Worm (Caenorhabditis elegans) whole organism, L4 larva: ENCODE data around the gene gcy-34.

Experiments
- ctbp-1 ChIP-seq: fragments of 200-800 bp; sonication (Bioruptor generic); IDR thresholded peaks from 2 replicates; pipeline ENCODE4 v1.3.6; 2022; ENCODE audit warnings: missing genetic modification reagents, missing genetic modification characterization, missing compliant biosample characterization
- daf-16 ChIP-seq, 3 experiments: sonication (generic microtip); optimal IDR thresholded peaks; 2 replicates each; lab custom pipeline; 2016 to 2017; ENCODE audit warnings: missing genetic modification characterization in 3 of 3, missing genetic modification reagents in 3 of 3, mild to moderate bottlenecking in 2 of 3, missing compliant biosample characterization in 2 of 3, missing biosample characterization in 1 of 3, moderate library complexity in 1 of 3
- jun-1 ChIP-seq: fragments of 150-350 bp; optimal IDR thresholded peaks from 2 replicates; lab custom pipeline; 2014; ENCODE audit warnings: missing biosample characterization, missing genetic modification reagents, missing genetic modification characterization
- lin-13 ChIP-seq: fragments of 150-350 bp; optimal IDR thresholded peaks from 2 replicates; lab custom pipeline; 2014; ENCODE audit warnings: missing biosample characterization, missing genetic modification reagents, missing genetic modification characterization
- lir-3 ChIP-seq: sonication (generic microtip); optimal IDR thresholded peaks from 2 replicates; lab custom pipeline; 2016; ENCODE audit warnings: mild to moderate bottlenecking, missing genetic modification characterization, missing compliant biosample characterization
- nhr-28 ChIP-seq: fragments of 150-350 bp; optimal IDR thresholded peaks from 2 replicates; lab custom pipeline; 2014; ENCODE audit warnings: missing biosample characterization, missing genetic modification characterization
- nhr-41 ChIP-seq: fragments of 200-800 bp; sonication (Bioruptor generic); IDR thresholded peaks from 2 replicates; pipeline ENCODE4 v1.3.6; 2022; ENCODE audit warnings: missing genetic modification reagents, missing genetic modification characterization, missing compliant biosample characterization
- pha-4 ChIP-seq, 2 experiments: fragments of 150-350 bp in 1 of 2; fragments of 200-800 bp in 1 of 2; sonication (Bioruptor generic) in 1 of 2; IDR thresholded peaks in 1 of 2; optimal IDR thresholded peaks in 1 of 2; 2 replicates each; pipeline versions ENCODE4 v1.3.6 to Lab custom; 2014 to 2022; ENCODE audit warnings: missing genetic modification characterization in 2 of 2, missing genetic modification reagents in 2 of 2, missing biosample characterization in 1 of 2, missing compliant biosample characterization in 1 of 2
- unc-130 ChIP-seq: sonication (generic microtip); optimal IDR thresholded peaks from 2 replicates; lab custom pipeline; 2016; ENCODE audit warnings: missing genetic modification reagents, missing genetic modification characterization, missing compliant biosample characterization
- unc-62 ChIP-seq, 3 experiments: fragments of 150-350 bp in 1 of 3; sonication (generic microtip); optimal IDR thresholded peaks in 2 of 3; peaks in 1 of 3; 1 replicate in 1 of 3; 2 replicates in 2 of 3; lab custom pipeline; 2014 to 2017; ENCODE audit warnings: missing biosample characterization in 3 of 3, missing genetic modification characterization in 3 of 3, missing genetic modification reagents in 3 of 3, missing genotype in 1 of 3

DNA sequence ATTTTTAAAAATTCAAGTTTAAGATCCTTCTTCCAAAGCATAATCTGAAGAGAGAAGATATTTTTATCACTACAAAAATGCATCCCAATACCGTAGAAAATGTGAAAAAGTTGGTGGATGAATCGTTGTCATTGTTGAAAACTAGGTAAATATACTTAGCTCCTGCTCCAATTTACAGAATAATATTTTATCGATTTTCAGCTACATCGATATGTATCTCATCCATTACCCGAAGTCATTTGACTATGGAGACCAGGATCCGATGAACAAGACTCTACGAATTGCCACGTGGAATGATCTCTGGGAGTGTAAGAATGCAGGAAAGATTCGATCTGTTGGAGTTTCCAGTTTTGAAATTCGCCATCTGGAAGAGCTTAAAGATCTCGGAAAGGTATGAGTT lies 22.7 kb upstream of the gcy-34 start:
- TF ChIP-seq unc-62 (GFP tag; optimal IDR thresholded peaks at IDR 0.05 in 1 of 2; lab: Kevin White, UChicago): no peak
- TF ChIP-seq unc-62 (tag; optimal IDR thresholded peaks at IDR 0.05; lab: Kevin White, UChicago): no peak
- TF ChIP-seq lir-3 (tag; lab: Kevin White, UChicago): no peak
- no peak for TF ChIP-seq nhr-41 (GFP tag; lab: Robert Waterston, UW)
- no peak for TF ChIP-seq jun-1 (tag; lab: Kevin White, UChicago)
- TF ChIP-seq daf-16 (GFP tag; optimal IDR thresholded peaks at IDR 0.05; lab: Kevin White, UChicago): no peak
- no peak for TF ChIP-seq daf-16 (tag; optimal IDR thresholded peaks at IDR 0.05; lab: Kevin White, UChicago)
- no peak for TF ChIP-seq ctbp-1 (GFP tag; lab: Robert Waterston, UW)
- TF ChIP-seq pha-4 (GFP tag; IDR thresholded peaks at IDR 0.05; lab: Robert Waterston, UW): no peak
- TF ChIP-seq pha-4 (tag; optimal IDR thresholded peaks at IDR 0.05; lab: Kevin White, UChicago): no peak
- no peak for TF ChIP-seq nhr-28 (tag; lab: Kevin White, UChicago)
- TF ChIP-seq lin-13 (GFP tag; lab: Kevin White, UChicago): no peak
- TF ChIP-seq unc-130 (GFP tag; lab: Kevin White, UChicago): no peak
